Fruit fly (Drosophila melanogaster) whole organism, embryonic: Measurements from ENCODE around the gene CG32806.
A peak's percentile ranks its signal among the peaks of the same experiment; 100 is the strongest.

Source experiments
- Ada2b ChIP-seq: fragments of 200-800 bp; sonication (Bioruptor generic); IDR thresholded peaks from 2 replicates; pipeline ENCODE4 v1.3.6; 2022; ENCODE audit warnings: missing biosample characterization, missing genetic modification characterization
- Atf6 ChIP-seq: fragments of 200-800 bp; sonication (Bioruptor generic); IDR thresholded peaks from 2 replicates; pipeline ENCODE4 v1.3.6; 2022; ENCODE audit warnings: missing biosample characterization, missing genetic modification characterization
- Awh ChIP-seq: fragments of 200-800 bp; sonication (Bioruptor generic); IDR thresholded peaks from 2 replicates; pipeline ENCODE4, ENCODE4 v1.3.6; 2022; ENCODE audit warnings: missing biosample characterization, missing genetic modification characterization
- BEAF-32 ChIP-seq: fragments of 200-800 bp; sonication (Bioruptor generic); optimal IDR thresholded peaks from 3 replicates; lab custom pipeline; 2017; ENCODE audit warnings: missing biosample characterization, missing genetic modification characterization, mild to moderate bottlenecking, moderate library complexity, missing genetic modification reagents
- CG10147 ChIP-seq: fragments of 200-800 bp; sonication (Bioruptor generic); optimal IDR thresholded peaks from 2 replicates; lab custom pipeline; 2019; ENCODE audit warnings: missing biosample characterization, mild to moderate bottlenecking, missing genetic modification characterization, moderate library complexity
- CG10274 ChIP-seq: fragments of 200-800 bp; sonication (Bioruptor generic); optimal IDR thresholded peaks from 3 replicates; lab custom pipeline; 2017; ENCODE audit warnings: missing biosample characterization, mild to moderate bottlenecking, missing genetic modification characterization
- CG12236 ChIP-seq: fragments of 200-800 bp; sonication (Bioruptor generic); optimal IDR thresholded peaks from 2 replicates; lab custom pipeline; 2016; ENCODE audit warnings: missing biosample characterization, missing genetic modification characterization
- CG13775 ChIP-seq: fragments of 200-800 bp; sonication (Bioruptor generic); optimal IDR thresholded peaks from 3 replicates; lab custom pipeline; 2017; ENCODE audit warnings: missing biosample characterization, mild to moderate bottlenecking, missing genetic modification characterization
- CG15073 ChIP-seq: fragments of 200-800 bp; sonication (Bioruptor generic); optimal IDR thresholded peaks from 2 replicates; lab custom pipeline; 2016; ENCODE audit warnings: missing biosample characterization, missing genetic modification characterization
- CG17802 ChIP-seq: fragments of 200-800 bp; sonication (Bioruptor generic); optimal IDR thresholded peaks from 2 replicates; lab custom pipeline; 2018; ENCODE audit warnings: missing biosample characterization, mild to moderate bottlenecking, missing genetic modification characterization, moderate library complexity
- CG17829 ChIP-seq: fragments of 200-800 bp; optimal IDR thresholded peaks from 2 replicates; lab custom pipeline; 2019; ENCODE audit warnings: missing biosample characterization, mild to moderate bottlenecking, missing genetic modification characterization, moderate library complexity
- CG30020 ChIP-seq: fragments of 200-800 bp; optimal IDR thresholded peaks from 2 replicates; lab custom pipeline; 2019; ENCODE audit warnings: missing biosample characterization, mild to moderate bottlenecking, missing genetic modification characterization, moderate library complexity
- CG30403 ChIP-seq: fragments of 200-800 bp; sonication (Bioruptor generic); optimal IDR thresholded peaks from 3 replicates; lab custom pipeline; 2016; ENCODE audit warnings: missing biosample characterization, missing genetic modification characterization
- CG34422 ChIP-seq: fragments of 200-800 bp; sonication (Bioruptor generic); IDR thresholded peaks from 3 replicates; pipeline ENCODE4 v1.3.6; 2022; ENCODE audit warnings: missing biosample characterization, missing genetic modification characterization
- CG43689 ChIP-seq: fragments of 200-800 bp; sonication (Bioruptor generic); IDR thresholded peaks from 2 replicates; pipeline ENCODE4 v1.3.6; 2022; ENCODE audit warnings: missing biosample characterization, missing genetic modification characterization
- CG6175 ChIP-seq: fragments of 200-800 bp; sonication (Bioruptor generic); IDR thresholded peaks from 3 replicates; pipeline ENCODE4 v1.3.6; 2022; ENCODE audit warnings: missing biosample characterization, missing genetic modification characterization
- CG6272 ChIP-seq: fragments of 200-800 bp; sonication (Bioruptor generic); IDR thresholded peaks from 2 replicates; pipeline ENCODE4 v1.3.6; 2022; ENCODE audit warnings: missing biosample characterization, missing genetic modification characterization
- CG6854 ChIP-seq: fragments of 200-800 bp; sonication (Bioruptor generic); optimal IDR thresholded peaks from 3 replicates; lab custom pipeline; 2017; ENCODE audit warnings: missing biosample characterization, mild to moderate bottlenecking, missing genetic modification characterization
- CG7357 ChIP-seq: fragments of 200-800 bp; sonication (Bioruptor generic); IDR thresholded peaks from 3 replicates; pipeline ENCODE4 v1.3.6; 2022; ENCODE audit warnings: missing biosample characterization, missing genetic modification characterization
- CG8924 ChIP-seq: fragments of 200-800 bp; optimal IDR thresholded peaks from 3 replicates; lab custom pipeline; 2019; ENCODE audit warnings: missing biosample characterization, mild to moderate bottlenecking, missing genetic modification characterization, moderate library complexity
- CG9932 ChIP-seq: fragments of 200-800 bp; sonication (Bioruptor generic); IDR thresholded peaks from 2 replicates; pipeline ENCODE4 v1.3.6; 2022; ENCODE audit warnings: missing biosample characterization, missing genetic modification characterization
- CTCF ChIP-seq: fragments of 200-800 bp; sonication (Bioruptor generic); optimal IDR thresholded peaks from 2 replicates; lab custom pipeline; 2017; ENCODE audit warnings: missing biosample characterization, mild to moderate bottlenecking, missing genetic modification characterization, moderate library complexity
- D ChIP-seq, 2 experiments: fragments of 200-800 bp in 1 of 2; fragments of >200 bp in 1 of 2; sonication (Bioruptor generic) in 1 of 2; optimal IDR thresholded peaks; 2 replicates in 1 of 2; 3 replicates in 1 of 2; lab custom pipeline; 2017; ENCODE audit warnings: mild to moderate bottlenecking in 1 of 2, missing biosample characterization in 1 of 2, missing genetic modification characterization in 1 of 2, missing genetic modification reagents in 1 of 2
- Dad ChIP-seq: fragments of 200-800 bp; sonication (Bioruptor generic); optimal IDR thresholded peaks from 3 replicates; lab custom pipeline; 2016; ENCODE audit warnings: missing biosample characterization, missing genetic modification characterization
- Doc2 ChIP-seq: fragments of 200-800 bp; sonication (Bioruptor generic); IDR thresholded peaks from 2 replicates; pipeline ENCODE4 v1.3.6; 2022; ENCODE audit warnings: missing biosample characterization, missing genetic modification characterization
- Ets97D ChIP-seq: fragments of 200-800 bp; sonication (Bioruptor generic); optimal IDR thresholded peaks from 3 replicates; lab custom pipeline; 2016; ENCODE audit warnings: missing biosample characterization, missing genetic modification characterization
- Gug ChIP-seq: fragments of 200-800 bp; sonication (Bioruptor generic); IDR thresholded peaks from 4 replicates; pipeline ENCODE4 v1.3.6; 2022; ENCODE audit warnings: missing biosample characterization, missing genetic modification characterization
- MTF-1 ChIP-seq: fragments of 200-800 bp; sonication (Bioruptor generic); optimal IDR thresholded peaks from 2 replicates; lab custom pipeline; 2018; ENCODE audit warnings: missing biosample characterization, mild to moderate bottlenecking, missing genetic modification characterization, borderline replicate concordance
- Pdp1 ChIP-seq, 2 experiments: fragments of 200-800 bp; sonication (Bioruptor generic); optimal IDR thresholded peaks; 3 replicates each; lab custom pipeline; 2016; ENCODE audit warnings: missing biosample characterization in 2 of 2, missing genetic modification characterization in 2 of 2, mild to moderate bottlenecking in 1 of 2, moderate library complexity in 1 of 2
- Ssrp ChIP-seq: fragments of 200-800 bp; sonication (Bioruptor generic); optimal IDR thresholded peaks from 2 replicates; lab custom pipeline; 2018; ENCODE audit warnings: missing biosample characterization, mild to moderate bottlenecking, missing genetic modification characterization, moderate library complexity
- Usf ChIP-seq: fragments of 200-800 bp; sonication (Bioruptor generic); optimal IDR thresholded peaks from 2 replicates; lab custom pipeline; 2017; ENCODE audit warnings: missing genotype, missing biosample characterization, missing genetic modification characterization
- ara ChIP-seq: fragments of 200-800 bp; sonication (Bioruptor generic); IDR thresholded peaks from 2 replicates; pipeline ENCODE4 v1.3.6; 2022; ENCODE audit warnings: missing biosample characterization, missing genetic modification characterization
- ash1 ChIP-seq: fragments of 200-800 bp; sonication (Bioruptor generic); optimal IDR thresholded peaks from 2 replicates; lab custom pipeline; 2018; ENCODE audit warnings: missing biosample characterization, mild to moderate bottlenecking, missing genetic modification characterization
- bbx ChIP-seq: fragments of 200-800 bp; sonication (Bioruptor generic); IDR thresholded peaks from 2 replicates; pipeline ENCODE4 v1.3.6; 2022; ENCODE audit warnings: missing biosample characterization, missing genetic modification characterization; ENCODE audit not compliant: partially characterized antibody
- bigmax ChIP-seq: fragments of 200-800 bp; sonication (Bioruptor generic); optimal IDR thresholded peaks from 2 replicates; lab custom pipeline; 2018; ENCODE audit warnings: missing biosample characterization, mild to moderate bottlenecking, missing genetic modification characterization
- crc ChIP-seq: fragments of 200-800 bp; sonication (Bioruptor generic); optimal IDR thresholded peaks from 2 replicates; lab custom pipeline; 2016; ENCODE audit warnings: missing biosample characterization, missing genetic modification characterization
- dysf ChIP-seq: fragments of 200-800 bp; sonication (Bioruptor generic); IDR thresholded peaks from 3 replicates; pipeline ENCODE4 v1.3.6; 2022; ENCODE audit warnings: missing biosample characterization, missing genetic modification characterization
- fu2 ChIP-seq: fragments of 200-800 bp; sonication (Bioruptor generic); optimal IDR thresholded peaks from 2 replicates; lab custom pipeline; 2016; ENCODE audit warnings: missing biosample characterization, missing genetic modification characterization
- grau ChIP-seq: fragments of 200-800 bp; optimal IDR thresholded peaks from 3 replicates; lab custom pipeline; 2019; ENCODE audit warnings: missing biosample characterization, mild to moderate bottlenecking, missing genetic modification characterization, moderate library complexity
- gro ChIP-seq: fragments of 200-800 bp; sonication (Bioruptor generic); optimal IDR thresholded peaks from 2 replicates; lab custom pipeline; 2016; ENCODE audit warnings: missing biosample characterization, missing genetic modification characterization
- ken ChIP-seq: fragments of 200-800 bp; sonication (Bioruptor generic); IDR thresholded peaks from 3 replicates; pipeline ENCODE4 v1.3.6; 2022; ENCODE audit warnings: missing biosample characterization, missing genetic modification characterization
- nom ChIP-seq: fragments of 200-800 bp; sonication (Bioruptor generic); optimal IDR thresholded peaks from 2 replicates; lab custom pipeline; 2017; ENCODE audit warnings: missing biosample characterization, missing genetic modification characterization, mild to moderate bottlenecking, moderate library complexity, missing genetic modification reagents
- pnt ChIP-seq: fragments of 200-800 bp; sonication (Bioruptor generic); optimal IDR thresholded peaks from 3 replicates; lab custom pipeline; 2016; ENCODE audit warnings: missing biosample characterization, missing genetic modification characterization
- run ChIP-seq: fragments of 200-800 bp; sonication (Bioruptor generic); optimal IDR thresholded peaks from 3 replicates; lab custom pipeline; 2018; ENCODE audit warnings: missing biosample characterization, mild to moderate bottlenecking, missing genetic modification characterization
- scrt ChIP-seq: fragments of 200-800 bp; sonication (Bioruptor generic); optimal IDR thresholded peaks from 2 replicates; lab custom pipeline; 2018; ENCODE audit warnings: missing biosample characterization, mild to moderate bottlenecking, missing genetic modification characterization, moderate library complexity
- sd ChIP-seq: fragments of 200-800 bp; sonication (Bioruptor generic); optimal IDR thresholded peaks from 3 replicates; lab custom pipeline; 2018; ENCODE audit warnings: missing biosample characterization, mild to moderate bottlenecking, missing genetic modification characterization, moderate library complexity
- seq ChIP-seq: fragments of 200-800 bp; sonication (Bioruptor generic); IDR thresholded peaks from 2 replicates; pipeline ENCODE4 v1.3.6; 2022; ENCODE audit warnings: missing biosample characterization, missing genetic modification characterization
- trh ChIP-seq: fragments of 200-800 bp; sonication (Bioruptor generic); optimal IDR thresholded peaks from 2 replicates; lab custom pipeline; 2016; ENCODE audit warnings: missing biosample characterization, missing genetic modification characterization
- vfl ChIP-seq: fragments of 200-800 bp; sonication (Bioruptor generic); optimal IDR thresholded peaks from 2 replicates; lab custom pipeline; 2016; ENCODE audit warnings: missing biosample characterization, missing genetic modification characterization
- wek ChIP-seq: fragments of 200-800 bp; sonication (Bioruptor generic); optimal IDR thresholded peaks from 3 replicates; lab custom pipeline; 2018; ENCODE audit warnings: missing biosample characterization, mild to moderate bottlenecking, missing genetic modification characterization, moderate library complexity
- zfh2 ChIP-seq: fragments of 200-800 bp; sonication (Bioruptor generic); optimal IDR thresholded peaks from 2 replicates; lab custom pipeline; 2016; ENCODE audit warnings: missing biosample characterization, missing genetic modification characterization

Gene CG32806

dm6 chrX:1773532-1774346 lies 15.6 kb upstream of the CG32806 start, which contains the start of the genes prage and Adar (continued):
- TF ChIP-seq trh (GFP tag; lab: Kevin White, UChicago), result no peak
- TF ChIP-seq seq (GFP tag; lab: Robert Waterston, UW), result no peak
- no peak for TF ChIP-seq CG9932 (GFP tag; lab: Robert Waterston, UW)
- TF ChIP-seq pnt, result no peak
- no peak for TF ChIP-seq ara (GFP tag; lab: Robert Waterston, UW)
- TF ChIP-seq crc (GFP tag; lab: Kevin White, UChicago), result no peak
- TF ChIP-seq ken, result no peak
- peak in 1 of 2 experiments; percentile 49 for TF ChIP-seq Pdp1 (GFP tag; optimal IDR thresholded peaks at IDR 0.05; lab: Kevin White, UChicago)
- TF ChIP-seq run, result no peak
- TF ChIP-seq ash1 (GFP tag; lab: Kevin White, UChicago), result no peak
- TF ChIP-seq D (optimal IDR thresholded peaks at IDR 0.05; lab: Kevin White, UChicago), result no peak
- no peak for TF ChIP-seq D (GFP tag; optimal IDR thresholded peaks at IDR 0.05; lab: Kevin White, UChicago)
- TF ChIP-seq zfh2 (GFP tag; lab: Kevin White, UChicago), result peak; percentile 7
- TF ChIP-seq CG30020 (tag; lab: Kevin White, UChicago), result no peak
- no peak for TF ChIP-seq fu2 (GFP tag; lab: Kevin White, UChicago)
- peak; percentile 20 for TF ChIP-seq wek (GFP tag; lab: Kevin White, UChicago)
- TF ChIP-seq CG30403 (GFP tag; lab: Kevin White, UChicago), result no peak
- no peak for TF ChIP-seq Ada2b (GFP tag; lab: Robert Waterston, UW)
- no peak for TF ChIP-seq Awh (GFP tag; lab: Robert Waterston, UW)
- TF ChIP-seq gro, result no peak
- no peak for TF ChIP-seq CG6854 (GFP tag; lab: Kevin White, UChicago)
- no peak for TF ChIP-seq CG34422 (GFP tag; lab: Robert Waterston, UW)
- TF ChIP-seq Gug (GFP tag; lab: Robert Waterston, UW), result no peak
- TF ChIP-seq CG10147 (GFP tag; lab: Kevin White, UChicago), result no peak
- TF ChIP-seq bigmax (GFP tag; lab: Kevin White, UChicago), result no peak
- no peak for TF ChIP-seq CG15073 (GFP tag; lab: Kevin White, UChicago)
- no peak for TF ChIP-seq Dad (GFP tag; lab: Kevin White, UChicago)
- no peak for TF ChIP-seq CG8924 (tag; lab: Kevin White, UChicago)
- TF ChIP-seq CG6272 (GFP tag; lab: Robert Waterston, UW), result no peak
- peak; percentile 77 for TF ChIP-seq BEAF-32 (GFP tag; lab: Kevin White, UChicago)
- TF ChIP-seq scrt (GFP tag; lab: Kevin White, UChicago), result no peak
- TF ChIP-seq CG7357 (GFP tag; lab: Robert Waterston, UW), result no peak
- TF ChIP-seq CG13775 (GFP tag; lab: Kevin White, UChicago), result no peak
- no peak for TF ChIP-seq nom
- TF ChIP-seq Usf (GFP tag; lab: Kevin White, UChicago), result no peak
- TF ChIP-seq dysf (GFP tag; lab: Robert Waterston, UW), result no peak
- no peak for TF ChIP-seq CG43689 (GFP tag; lab: Robert Waterston, UW)
- TF ChIP-seq MTF-1 (GFP tag; lab: Kevin White, UChicago), result no peak
- TF ChIP-seq bbx, result peak; percentile 85
- TF ChIP-seq CG12236 (GFP tag; lab: Kevin White, UChicago), result no peak
- no peak for TF ChIP-seq CG17829
- TF ChIP-seq CG6175 (GFP tag; lab: Robert Waterston, UW), result no peak
- TF ChIP-seq grau (tag; lab: Kevin White, UChicago), result no peak
- no peak for TF ChIP-seq CG17802 (tag; lab: Kevin White, UChicago)
- TF ChIP-seq Ssrp (tag; lab: Kevin White, UChicago), result no peak
- no peak for TF ChIP-seq Ets97D (GFP tag; lab: Kevin White, UChicago)
- no peak for TF ChIP-seq Atf6 (GFP tag; lab: Robert Waterston, UW)
- TF ChIP-seq Doc2 (GFP tag; lab: Robert Waterston, UW), result no peak
- no peak for TF ChIP-seq CG10274 (GFP tag; lab: Kevin White, UChicago)
- no peak for TF ChIP-seq sd (tag; lab: Kevin White, UChicago)
- TF ChIP-seq CTCF (GFP tag; lab: Kevin White, UChicago), result peak; percentile 10
- TF ChIP-seq vfl, result no peak
